Worm (Caenorhabditis elegans) whole organism, L1 larva: Measurements from ENCODE around the gene cng-3.

Source experiments
- pag-3 ChIP-seq: sonication (generic microtip); optimal IDR thresholded peaks from 2 replicates; lab custom pipeline; 2017; ENCODE audit warnings: missing genetic modification characterization, mild to moderate bottlenecking, missing compliant biosample characterization, antibody characterized with exemption, borderline replicate concordance; ENCODE audit not compliant: insufficient read depth
- pax-3 ChIP-seq: fragments of 200-800 bp; sonication (Bioruptor generic); optimal IDR thresholded peaks from 2 replicates; lab custom pipeline; 2018; ENCODE audit warnings: mild to moderate bottlenecking, missing genetic modification characterization, moderate library complexity, missing compliant biosample characterization

Gene cng-3

ce11 chrIV:9427959-9428358 is 52.9 kb downstream of the cng-3 start, which contains the start of gene F59B8.1:
Gene F59B8.1, plus strand, starts transcription at chrIV:9428259.
- TF ChIP-seq pax-3 (tag; lab: Kevin White, UChicago): no peak
- no peak for TF ChIP-seq pag-3 (tag; lab: Kevin White, UChicago)
